Fruit fly (Drosophila melanogaster): ENCODE data around the gene H.

The H gene

DNA sequence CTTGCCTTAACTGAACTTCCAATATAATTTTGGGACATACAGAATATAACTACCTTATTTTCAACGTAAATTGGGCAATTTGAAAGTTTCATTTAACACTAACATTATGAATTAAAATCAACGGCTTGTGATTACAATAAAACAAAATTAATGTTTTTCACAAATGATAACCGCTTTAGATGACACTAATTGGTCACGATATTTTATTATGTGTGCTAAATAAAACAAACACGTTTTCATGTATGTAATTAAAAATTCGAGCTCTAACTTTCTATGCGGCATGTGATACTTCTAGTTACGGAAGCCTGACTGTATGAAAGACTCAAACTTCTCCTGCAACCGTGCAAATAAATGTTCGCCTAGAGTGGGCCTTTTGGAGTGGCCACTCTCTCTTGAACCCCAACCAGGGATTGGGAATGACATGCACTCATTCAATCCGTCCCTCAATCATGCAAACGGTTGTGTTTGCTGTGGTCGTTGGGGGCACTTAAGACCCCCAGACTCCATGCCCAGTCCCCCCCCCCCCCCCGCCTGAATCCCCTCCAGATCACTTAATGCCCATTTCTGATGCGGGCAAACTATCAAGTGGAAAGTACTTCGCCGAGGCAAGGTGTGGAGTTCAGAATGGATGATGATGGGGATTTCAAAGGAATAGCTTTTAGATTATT is 26.5 kb upstream of the H start:
- TF ChIP-seq h (GFP tag; optimal IDR thresholded peaks at IDR 0.05) (no peak), CG9705 (GFP tag; optimal IDR thresholded peaks at IDR 0.05) (no peak), Rel (GFP tag; optimal IDR thresholded peaks at IDR 0.05) (no peak), Rel (tag; optimal IDR thresholded peaks at IDR 0.05) (no peak), CrebA (GFP tag; optimal IDR thresholded peaks at IDR 0.05; ENCODE audit: borderline replicate concordance) (no peak), sv (GFP tag; optimal IDR thresholded peaks at IDR 0.05) (no peak), pan (optimal IDR thresholded peaks at IDR 0.05) (no peak), Hnf4 (GFP tag; optimal IDR thresholded peaks at IDR 0.05) (no peak), ey (GFP tag; optimal IDR thresholded peaks at IDR 0.05) (no peak), Hr78 (GFP tag; optimal IDR thresholded peaks at IDR 0.05) (no peak), Abd-B (GFP tag; optimal IDR thresholded peaks at IDR 0.05) (no peak), fru (GFP tag; optimal IDR thresholded peaks at IDR 0.05) (no peak), CG32264 (GFP tag; optimal IDR thresholded peaks at IDR 0.05) (no peak), brk (GFP tag; optimal IDR thresholded peaks at IDR 0.05) (no peak), Jra (GFP tag; optimal IDR thresholded peaks at IDR 0.05) (no peak), Dif (GFP tag; optimal IDR thresholded peaks at IDR 0.05; ENCODE audit: partially characterized antibody) (no peak), usp (GFP tag; optimal IDR thresholded peaks at IDR 0.05) (no peak), Hr83 (GFP tag; optimal IDR thresholded peaks at IDR 0.05; ENCODE audit: poor library complexity, severe bottlenecking) (no peak), HLH106 (tag; optimal IDR thresholded peaks at IDR 0.05) (no peak)

DNA sequence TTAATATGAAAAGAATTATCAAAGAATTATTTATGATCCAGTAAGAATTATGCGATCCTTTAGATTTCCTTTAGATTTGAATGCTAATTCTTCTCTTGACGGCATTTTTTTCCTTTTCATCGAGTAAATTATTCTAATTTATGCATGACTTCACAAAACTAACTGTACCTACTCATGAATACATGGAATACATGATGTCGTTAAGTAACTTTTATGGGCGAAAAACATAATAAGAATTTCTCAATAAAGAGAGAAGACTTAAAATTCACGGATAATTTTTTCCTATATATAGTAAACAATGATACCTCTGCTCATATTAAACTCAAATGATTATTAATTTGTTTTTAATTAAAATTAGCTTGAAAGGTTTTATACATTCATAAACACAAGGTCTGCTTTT is 25.8 kb upstream of the H start:
- TF ChIP-seq Hr83 (GFP tag; optimal IDR thresholded peaks at IDR 0.05; ENCODE audit: poor library complexity, severe bottlenecking) (no peak), jim (GFP tag; optimal IDR thresholded peaks at IDR 0.05) (no peak), lola (GFP tag; optimal IDR thresholded peaks at IDR 0.05) (no peak), Mio (GFP tag; optimal IDR thresholded peaks at IDR 0.05) (no peak), Dif (GFP tag; optimal IDR thresholded peaks at IDR 0.05; ENCODE audit: partially characterized antibody) (no peak), sage (GFP tag; optimal IDR thresholded peaks at IDR 0.05) (no peak), Dfd (GFP tag; optimal IDR thresholded peaks at IDR 0.05) (no peak), CG32264 (GFP tag; optimal IDR thresholded peaks at IDR 0.05) (no peak), N (GFP tag; optimal IDR thresholded peaks at IDR 0.05) (no peak), Myc (optimal IDR thresholded peaks at IDR 0.05) (no peak), Abd-B (GFP tag; optimal IDR thresholded peaks at IDR 0.05) (no peak), Hnf4 (GFP tag; optimal IDR thresholded peaks at IDR 0.05) (no peak), dsf (GFP tag; optimal IDR thresholded peaks at IDR 0.05; ENCODE audit: borderline replicate concordance) (no peak), brk (GFP tag; optimal IDR thresholded peaks at IDR 0.05) (no peak), usp (GFP tag; optimal IDR thresholded peaks at IDR 0.05) (no peak), dmrt93B (GFP tag; optimal IDR thresholded peaks at IDR 0.05) (no peak), CG9705 (GFP tag; optimal IDR thresholded peaks at IDR 0.05) (no peak), fru (GFP tag; optimal IDR thresholded peaks at IDR 0.05) (no peak), CrebA (GFP tag; optimal IDR thresholded peaks at IDR 0.05; ENCODE audit: borderline replicate concordance) (no peak), rgr (GFP tag; optimal IDR thresholded peaks at IDR 0.05) (no peak)

DNA sequence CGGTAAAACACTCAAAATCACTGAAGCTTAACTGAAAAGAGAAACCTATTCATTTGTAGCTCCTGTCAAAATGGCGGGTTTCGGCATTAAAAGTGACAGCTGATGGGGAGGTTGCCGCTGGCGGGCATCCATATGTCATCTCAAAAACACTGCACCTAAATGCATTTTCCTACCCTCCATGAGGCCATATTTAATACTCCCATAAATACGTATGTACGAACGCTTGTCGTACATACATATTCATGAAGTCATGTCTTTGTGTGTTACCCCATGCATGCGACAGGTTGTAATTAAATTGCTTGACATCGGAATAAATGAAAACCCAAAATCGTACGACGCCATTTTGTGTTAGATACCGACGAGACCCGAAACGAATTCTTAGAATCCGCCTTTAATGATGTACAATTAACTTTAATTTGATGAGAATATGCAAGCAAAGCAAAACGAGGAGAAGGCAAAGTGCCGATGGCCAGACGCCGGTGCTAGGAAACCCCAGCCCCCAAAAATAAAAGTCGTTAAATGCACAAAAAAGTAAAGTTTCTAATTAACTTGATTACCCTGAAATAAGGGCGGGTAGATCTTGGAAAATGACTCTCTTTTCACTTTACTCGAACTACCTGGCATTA is 25.3 kb upstream of the H start:
- TF ChIP-seq woc (GFP tag; optimal IDR thresholded peaks at IDR 0.05) = no peak
- no peak for TF ChIP-seq HLH106 (tag; optimal IDR thresholded peaks at IDR 0.05)
- no peak for TF ChIP-seq rgr (GFP tag; optimal IDR thresholded peaks at IDR 0.05)
- no peak for TF ChIP-seq Abd-B (GFP tag; optimal IDR thresholded peaks at IDR 0.05)
- TF ChIP-seq dl (GFP tag; optimal IDR thresholded peaks at IDR 0.05; ENCODE audit: insufficient read depth in 1 of 2, partially characterized antibody in 2 of 2) = no peak
- TF ChIP-seq Mio (GFP tag; optimal IDR thresholded peaks at IDR 0.05) = no peak

DNA sequence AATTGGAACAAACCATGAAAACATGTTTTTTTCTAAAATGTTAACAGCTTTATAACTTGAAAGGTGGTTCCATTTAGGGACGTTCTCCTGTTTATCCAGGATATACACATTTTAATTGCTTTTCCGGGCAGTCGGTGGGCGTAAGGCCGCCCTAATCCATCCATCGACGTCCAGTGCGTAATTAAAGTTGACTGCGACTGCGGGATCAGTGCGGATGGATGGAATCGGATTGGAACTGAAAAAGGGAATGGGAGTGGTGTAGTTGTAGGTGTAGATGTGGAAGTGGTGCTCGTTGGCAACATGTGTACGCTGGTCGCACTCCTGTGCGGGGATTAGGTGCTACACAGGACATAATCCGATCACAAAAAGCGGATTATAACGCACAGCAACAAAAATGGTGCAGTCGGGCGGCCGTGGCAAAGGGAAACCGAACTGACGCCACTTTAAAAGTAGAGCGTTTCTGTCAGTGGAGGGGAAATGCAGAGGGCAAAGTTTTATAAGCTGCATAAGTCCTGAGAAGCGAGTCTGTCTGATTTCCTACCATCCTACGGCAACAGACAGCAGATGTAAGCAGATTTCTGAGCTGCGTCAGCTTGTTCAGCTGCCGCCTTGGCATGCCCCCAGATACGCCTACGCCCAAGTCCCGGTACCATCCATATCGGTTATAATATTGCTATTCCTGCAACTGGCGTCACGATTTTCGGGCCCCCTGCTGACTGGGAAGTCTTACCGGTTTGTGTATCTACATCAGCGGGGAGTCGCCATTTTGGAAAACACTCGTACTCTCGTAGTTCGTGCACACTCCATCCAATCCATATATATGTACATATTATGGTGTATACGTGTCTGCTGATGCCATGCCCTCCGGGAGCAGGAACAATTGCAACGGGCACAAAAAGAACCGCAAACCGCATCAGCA is 24.1 kb upstream of the H start:
- TF ChIP-seq foxo (GFP tag; optimal IDR thresholded peaks at IDR 0.05) = no peak
- no peak for TF ChIP-seq Sp1 (GFP tag; optimal IDR thresholded peaks at IDR 0.05)
- no peak for TF ChIP-seq HLH106 (tag; optimal IDR thresholded peaks at IDR 0.05)
- no peak for TF ChIP-seq Myc (optimal IDR thresholded peaks at IDR 0.05)
- no peak for TF ChIP-seq dsf (GFP tag; optimal IDR thresholded peaks at IDR 0.05; ENCODE audit: borderline replicate concordance)
- no peak for TF ChIP-seq Mio (GFP tag; optimal IDR thresholded peaks at IDR 0.05)
- no peak for TF ChIP-seq CrebA (GFP tag; optimal IDR thresholded peaks at IDR 0.05; ENCODE audit: borderline replicate concordance)
- no peak for TF ChIP-seq Hr83 (GFP tag; optimal IDR thresholded peaks at IDR 0.05; ENCODE audit: poor library complexity, severe bottlenecking)
- TF ChIP-seq pan (optimal IDR thresholded peaks at IDR 0.05) = no peak
- no peak for TF ChIP-seq dmrt93B (GFP tag; optimal IDR thresholded peaks at IDR 0.05)
- no peak for TF ChIP-seq br (GFP tag; optimal IDR thresholded peaks at IDR 0.05)
- no peak for TF ChIP-seq OdsH (GFP tag; optimal IDR thresholded peaks at IDR 0.05)
- no peak for TF ChIP-seq tai (GFP tag; optimal IDR thresholded peaks at IDR 0.05)
- no peak for TF ChIP-seq sv (GFP tag; optimal IDR thresholded peaks at IDR 0.05)
- TF ChIP-seq lola (GFP tag; optimal IDR thresholded peaks at IDR 0.05) = no peak
- no peak for TF ChIP-seq CG9705 (GFP tag; optimal IDR thresholded peaks at IDR 0.05)
- TF ChIP-seq usp (GFP tag; optimal IDR thresholded peaks at IDR 0.05) = no peak
- no peak for TF ChIP-seq N (GFP tag; optimal IDR thresholded peaks at IDR 0.05)
- TF ChIP-seq fru (GFP tag; optimal IDR thresholded peaks at IDR 0.05) = no peak

Data from whole organism, wandering third instar larva.